Worm (Caenorhabditis elegans) whole organism, young adult: ENCODE measurements around the gene T13H5.1.

ENCODE experiments used
- B0035.1 ChIP-seq: sonication (generic microtip); optimal IDR thresholded peaks from 2 replicates; lab custom pipeline; 2016; ENCODE audit warnings: missing genetic modification characterization, mild to moderate bottlenecking, missing compliant biosample characterization, missing genotype, missing genetic modification reagents
- D2030.7 ChIP-seq: fragments of 200-800 bp; sonication (Bioruptor generic); IDR thresholded peaks from 2 replicates; pipeline ENCODE4 v1.3.6; 2022; ENCODE audit warnings: missing genetic modification reagents, missing genetic modification characterization, missing compliant biosample characterization
- F23B12.7 ChIP-seq: sonication (generic microtip); optimal IDR thresholded peaks from 2 replicates; lab custom pipeline; 2017; ENCODE audit warnings: missing genetic modification characterization, mild to moderate bottlenecking, missing compliant biosample characterization, antibody characterized with exemption, moderate library complexity; ENCODE audit not compliant: insufficient read depth
- F33H1.4 ChIP-seq: fragments of 200-800 bp; sonication (Bioruptor generic); IDR thresholded peaks from 2 replicates; pipeline ENCODE4 v1.3.6; 2022; ENCODE audit warnings: missing genetic modification reagents, missing genetic modification characterization, missing compliant biosample characterization
- F57C9.4 ChIP-seq: sonication (generic microtip); optimal IDR thresholded peaks from 2 replicates; lab custom pipeline; 2017; ENCODE audit warnings: mild to moderate bottlenecking, missing genetic modification characterization, missing compliant biosample characterization
- K12H6.12 ChIP-seq: fragments of 200-800 bp; sonication (Bioruptor generic); optimal IDR thresholded peaks from 2 replicates; lab custom pipeline; 2018; ENCODE audit warnings: mild to moderate bottlenecking, missing genetic modification characterization, missing compliant biosample characterization
- ama-1 ChIP-seq, 3 experiments: fragments of 150-350 bp in 1 of 3; sonication (generic microtip) in 2 of 3; optimal IDR thresholded peaks; 2 replicates each; lab custom pipeline; 2014 to 2018; ENCODE audit warnings: missing biosample characterization in 2 of 3, missing genetic modification characterization in 2 of 3, missing genetic modification reagents in 2 of 3
- attf-3 ChIP-seq: fragments of 200-800 bp; sonication (Bioruptor generic); conservative IDR thresholded peaks from 2 replicates; pipeline ENCODE4 v1.3.6; 2022; ENCODE audit warnings: missing genetic modification reagents, missing genetic modification characterization, missing compliant biosample characterization
- bed-1 ChIP-seq: fragments of 200-800 bp; sonication (Bioruptor generic); IDR thresholded peaks from 2 replicates; pipeline ENCODE4 v1.3.6; 2022; ENCODE audit warnings: missing genetic modification reagents, missing genetic modification characterization, missing compliant biosample characterization
- bed-2 ChIP-seq: fragments of 200-800 bp; sonication (Bioruptor generic); IDR thresholded peaks from 2 replicates; pipeline ENCODE4 v1.3.6; 2022; ENCODE audit warnings: missing genetic modification reagents, missing genetic modification characterization, missing compliant biosample characterization
- ccch-3 ChIP-seq: fragments of 200-800 bp; sonication (Bioruptor generic); optimal IDR thresholded peaks from 2 replicates; lab custom pipeline; 2018; ENCODE audit warnings: mild to moderate bottlenecking, missing genetic modification characterization, missing compliant biosample characterization
- cebp-1 ChIP-seq, 2 experiments: fragments of 200-800 bp in 1 of 2; sonication (Bioruptor generic) in 1 of 2; sonication (generic microtip) in 1 of 2; IDR thresholded peaks in 1 of 2; optimal IDR thresholded peaks in 1 of 2; 2 replicates each; pipeline versions ENCODE4 v1.3.6 to Lab custom; 2017 to 2022; ENCODE audit warnings: missing compliant biosample characterization in 2 of 2, missing genetic modification characterization in 2 of 2, mild to moderate bottlenecking in 1 of 2, missing genetic modification reagents in 1 of 2, moderate library complexity in 1 of 2
- ceh-58 ChIP-seq: fragments of 200-800 bp; sonication (Bioruptor generic); IDR thresholded peaks from 2 replicates; pipeline ENCODE4 v1.3.6; 2022; ENCODE audit warnings: missing genetic modification characterization, missing compliant biosample characterization
- ceh-91 ChIP-seq: fragments of 200-800 bp; sonication (Bioruptor generic); IDR thresholded peaks from 2 replicates; pipeline ENCODE4 v1.3.6; 2022; ENCODE audit warnings: missing genetic modification reagents, missing genetic modification characterization, missing compliant biosample characterization
- dox-1 ChIP-seq: fragments of 200-800 bp; sonication (Bioruptor generic); IDR thresholded peaks from 2 replicates; pipeline ENCODE4 v1.3.6; 2022; ENCODE audit warnings: missing genetic modification reagents, missing genetic modification characterization, missing compliant biosample characterization
- dpff-1 ChIP-seq: sonication (generic microtip); optimal IDR thresholded peaks from 2 replicates; lab custom pipeline; 2017; ENCODE audit warnings: mild to moderate bottlenecking, missing genetic modification characterization, missing compliant biosample characterization
- egl-18 ChIP-seq: fragments of 200-800 bp; sonication (Bioruptor generic); IDR thresholded peaks from 2 replicates; pipeline ENCODE4 v1.3.6; 2022; ENCODE audit warnings: missing genetic modification reagents, missing genetic modification characterization, missing compliant biosample characterization
- fkh-3 ChIP-seq: sonication (generic microtip); optimal IDR thresholded peaks from 2 replicates; lab custom pipeline; 2016; ENCODE audit warnings: mild to moderate bottlenecking, missing genetic modification characterization, missing compliant biosample characterization
- hmg-20 ChIP-seq: fragments of 200-800 bp; sonication (Bioruptor generic); IDR thresholded peaks from 2 replicates; pipeline ENCODE4 v1.3.6; 2022; ENCODE audit warnings: missing genetic modification reagents, missing genetic modification characterization, missing compliant biosample characterization
- hsf-1 ChIP-seq: fragments of 200-800 bp; sonication (Bioruptor generic); IDR thresholded peaks from 2 replicates; pipeline ENCODE4 v1.3.6; 2022; ENCODE audit warnings: missing genetic modification reagents, missing genetic modification characterization, missing compliant biosample characterization
- lag-1 ChIP-seq: fragments of 200-800 bp; sonication (Bioruptor generic); IDR thresholded peaks from 2 replicates; pipeline ENCODE4 v1.3.6; 2022; ENCODE audit warnings: missing genetic modification reagents, missing genetic modification characterization, missing compliant biosample characterization
- lin-26 ChIP-seq: fragments of 200-800 bp; sonication (Bioruptor generic); IDR thresholded peaks from 2 replicates; pipeline ENCODE4 v1.3.6; 2022; ENCODE audit warnings: missing genetic modification reagents, missing genetic modification characterization, missing compliant biosample characterization
- lir-1 ChIP-seq: fragments of 200-800 bp; sonication (Bioruptor generic); conservative IDR thresholded peaks from 2 replicates; pipeline ENCODE4 v1.3.6; 2022; ENCODE audit warnings: missing genetic modification reagents, missing genetic modification characterization, missing compliant biosample characterization
- lsl-1 ChIP-seq: fragments of 200-800 bp; sonication (Bioruptor generic); optimal IDR thresholded peaks from 2 replicates; lab custom pipeline; 2018; ENCODE audit warnings: mild to moderate bottlenecking, missing genetic modification characterization, moderate library complexity, missing compliant biosample characterization
- madf-10 ChIP-seq: sonication (generic microtip); optimal IDR thresholded peaks from 2 replicates; lab custom pipeline; 2016; ENCODE audit warnings: mild to moderate bottlenecking, missing genetic modification characterization, missing compliant biosample characterization
- madf-3 ChIP-seq: fragments of 200-800 bp; sonication (Bioruptor generic); IDR thresholded peaks from 2 replicates; pipeline ENCODE4 v1.3.6; 2022; ENCODE audit warnings: missing genetic modification reagents, missing genetic modification characterization, missing compliant biosample characterization
- madf-8 ChIP-seq: fragments of 200-800 bp; sonication (Bioruptor generic); conservative IDR thresholded peaks from 2 replicates; pipeline ENCODE4 v1.3.6; 2022; ENCODE audit warnings: missing genetic modification reagents, missing genetic modification characterization, missing compliant biosample characterization
- mel-28 ChIP-seq: sonication (generic microtip); optimal IDR thresholded peaks from 2 replicates; lab custom pipeline; 2016; ENCODE audit warnings: borderline replicate concordance, mild to moderate bottlenecking, missing genetic modification characterization, missing compliant biosample characterization
- nfya-1 ChIP-seq: sonication (generic microtip); optimal IDR thresholded peaks from 2 replicates; lab custom pipeline; 2017; ENCODE audit warnings: antibody characterized with exemption, missing compliant biosample characterization, missing genetic modification characterization, borderline replicate concordance; ENCODE audit not compliant: insufficient read depth
- nfya-2 ChIP-seq: fragments of 200-800 bp; sonication (Bioruptor generic); IDR thresholded peaks from 2 replicates; pipeline ENCODE4 v1.3.6; 2022; ENCODE audit warnings: missing genetic modification reagents, missing genetic modification characterization, missing compliant biosample characterization
- nfyb-1 ChIP-seq: fragments of 200-800 bp; sonication (Bioruptor generic); IDR thresholded peaks from 2 replicates; pipeline ENCODE4 v1.3.6; 2022; ENCODE audit warnings: missing genetic modification reagents, missing genetic modification characterization, missing compliant biosample characterization
- nhr-120 ChIP-seq: fragments of 200-800 bp; sonication (Bioruptor generic); IDR thresholded peaks from 2 replicates; pipeline ENCODE4 v1.3.6; 2022; ENCODE audit warnings: missing genetic modification characterization, missing compliant biosample characterization
- nhr-27 ChIP-seq: fragments of 200-800 bp; sonication (Bioruptor generic); optimal IDR thresholded peaks from 2 replicates; lab custom pipeline; 2018; ENCODE audit warnings: mild to moderate bottlenecking, missing genetic modification characterization, moderate library complexity, missing compliant biosample characterization
- nhr-80 ChIP-seq: sonication (generic microtip); optimal IDR thresholded peaks from 2 replicates; lab custom pipeline; 2016; ENCODE audit warnings: missing genetic modification characterization, missing compliant biosample characterization
- pha-4 ChIP-seq: fragments of 150-350 bp; sonication (generic microtip); optimal IDR thresholded peaks from 2 replicates; lab custom pipeline; 2014; ENCODE audit warnings: missing biosample characterization, missing genetic modification reagents, missing genetic modification characterization
- sea-2 ChIP-seq: fragments of 200-800 bp; sonication (Bioruptor generic); IDR thresholded peaks from 2 replicates; pipeline ENCODE4 v1.3.6; 2022; ENCODE audit warnings: missing genetic modification characterization, missing compliant biosample characterization
- snpc-1.3 ChIP-seq: sonication (generic microtip); optimal IDR thresholded peaks from 2 replicates; lab custom pipeline; 2017; ENCODE audit warnings: missing genetic modification characterization, mild to moderate bottlenecking, missing compliant biosample characterization, antibody characterized with exemption, moderate library complexity, missing genotype, missing genetic modification reagents; ENCODE audit not compliant: insufficient read depth
- snpc-4 ChIP-seq, 5 experiments: fragments of 150-350 bp in 1 of 5; sonication (generic microtip) in 4 of 5; optimal IDR thresholded peaks; 2 replicates each; lab custom pipeline; 2014 to 2018; ENCODE audit warnings: missing genetic modification characterization in 5 of 5, missing biosample characterization in 3 of 5, antibody characterized with exemption in 2 of 5, mild to moderate bottlenecking in 2 of 5, missing compliant biosample characterization in 2 of 5, missing genotype in 2 of 5, moderate library complexity in 2 of 5, missing genetic modification reagents in 1 of 5
- somi-1 ChIP-seq: fragments of 200-800 bp; sonication (Bioruptor generic); optimal IDR thresholded peaks from 2 replicates; lab custom pipeline; 2018; ENCODE audit warnings: mild to moderate bottlenecking, missing genetic modification characterization, missing compliant biosample characterization
- sptf-2 ChIP-seq: fragments of 200-800 bp; sonication (Bioruptor generic); optimal IDR thresholded peaks from 2 replicates; lab custom pipeline; 2018; ENCODE audit warnings: mild to moderate bottlenecking, missing genetic modification characterization, missing compliant biosample characterization
- tbx-9 ChIP-seq: sonication (generic microtip); optimal IDR thresholded peaks from 2 replicates; lab custom pipeline; 2016; ENCODE audit warnings: borderline replicate concordance, missing genetic modification characterization, inconsistent platforms, missing compliant biosample characterization
- unc-62 ChIP-seq: fragments of 150-350 bp; optimal IDR thresholded peaks from 2 replicates; lab custom pipeline; 2014; ENCODE audit warnings: missing biosample characterization, missing genetic modification reagents, missing genetic modification characterization
- ztf-22 ChIP-seq: fragments of 200-800 bp; sonication (Bioruptor generic); optimal IDR thresholded peaks from 2 replicates; lab custom pipeline; 2018; ENCODE audit warnings: mild to moderate bottlenecking, missing genetic modification characterization, moderate library complexity, missing compliant biosample characterization
- ztf-28 ChIP-seq: fragments of 200-800 bp; sonication (Bioruptor generic); IDR thresholded peaks from 2 replicates; pipeline ENCODE4 v1.3.6; 2022; ENCODE audit warnings: missing genetic modification reagents, missing genetic modification characterization, missing compliant biosample characterization
- ztf-3 ChIP-seq: fragments of 200-800 bp; sonication (Bioruptor generic); optimal IDR thresholded peaks from 2 replicates; lab custom pipeline; 2018; ENCODE audit warnings: mild to moderate bottlenecking, missing genetic modification characterization, missing compliant biosample characterization
- ztf-6 ChIP-seq: fragments of 200-800 bp; sonication (Bioruptor generic); IDR thresholded peaks from 2 replicates; pipeline ENCODE4 v1.3.6; 2022; ENCODE audit warnings: missing genetic modification reagents, missing genetic modification characterization, missing compliant biosample characterization

Gene T13H5.1

DNA sequence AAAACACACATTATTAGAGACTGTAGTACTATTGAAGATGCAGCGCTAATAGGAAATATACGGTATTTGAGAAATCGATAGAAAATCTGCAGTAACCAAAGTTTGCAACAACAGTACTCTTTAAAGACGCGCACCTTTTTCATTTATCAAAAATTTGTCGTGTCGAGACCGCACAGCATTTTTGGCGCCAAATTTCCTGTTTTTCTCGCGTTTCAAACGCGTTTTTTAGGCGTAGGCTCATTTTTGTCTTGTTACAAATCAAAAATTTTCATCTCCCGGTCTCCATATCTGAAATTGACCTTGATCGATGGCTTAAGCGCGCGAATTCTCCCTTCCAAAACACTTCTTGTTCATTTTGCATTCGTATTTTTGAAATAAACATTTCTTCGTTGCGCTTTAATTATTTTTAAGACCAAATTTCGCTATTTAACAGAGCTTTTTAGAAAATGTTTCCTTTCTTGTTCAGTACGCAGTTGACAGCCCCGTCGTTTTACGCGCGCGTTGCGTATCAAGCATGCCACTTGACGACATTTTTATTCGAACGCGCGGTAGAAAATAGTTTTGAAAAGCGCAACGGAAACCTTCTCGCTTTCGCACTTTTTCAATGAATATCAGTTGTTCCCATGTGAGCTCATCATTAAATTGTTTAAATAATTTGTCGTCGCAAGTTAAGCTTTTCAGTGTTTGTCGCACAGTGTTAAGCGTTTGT, 52.0 kb downstream of the T13H5.1 start:
- no peak for TF ChIP-seq cebp-1 (GFP tag; IDR thresholded peaks at IDR 0.05; lab: Robert Waterston, UW)
- TF ChIP-seq cebp-1 (tag; optimal IDR thresholded peaks at IDR 0.05; lab: Kevin White, UChicago) = no peak
- TF ChIP-seq nfya-1 (tag; lab: Kevin White, UChicago) = no peak
- no peak for TF ChIP-seq lir-1 (GFP tag; lab: Robert Waterston, UW)
- TF ChIP-seq nhr-120 (GFP tag; lab: Robert Waterston, UW) = no peak
- TF ChIP-seq snpc-1.3 (tag; lab: Kevin White, UChicago) = no peak
- peak; percentile 85 for TF ChIP-seq madf-8 (GFP tag; lab: Robert Waterston, UW)
- TF ChIP-seq sptf-2 = no peak
- no peak for TF ChIP-seq fkh-3
- no peak for TF ChIP-seq somi-1 (GFP tag; lab: Kevin White, UChicago)
- TF ChIP-seq lag-1 (GFP tag; lab: Robert Waterston, UW) = no peak
- no peak for TF ChIP-seq egl-18
- no peak for TF ChIP-seq ztf-3 (GFP tag; lab: Kevin White, UChicago)
- no peak for TF ChIP-seq sea-2
- no peak for TF ChIP-seq bed-1 (GFP tag; lab: Robert Waterston, UW)
- no peak for TF ChIP-seq unc-62 (GFP tag; lab: Kevin White, UChicago)
- no peak for TF ChIP-seq nhr-80 (tag; lab: Kevin White, UChicago)
- TF ChIP-seq lsl-1 (GFP tag; lab: Kevin White, UChicago) = peak; percentile 81
- TF ChIP-seq lin-26 (GFP tag; lab: Robert Waterston, UW) = no peak
- TF ChIP-seq F33H1.4 = peak; percentile 84
- TF ChIP-seq ztf-28 = no peak
- TF ChIP-seq D2030.7 (GFP tag; lab: Robert Waterston, UW) = peak; percentile 24; the same call in 1 of the 2 replicates
- no peak for TF ChIP-seq nfya-2 (GFP tag; lab: Robert Waterston, UW)
- no peak for TF ChIP-seq ztf-22
- TF ChIP-seq dpff-1 = no peak
- no peak for TF ChIP-seq K12H6.12 (tag; lab: Kevin White, UChicago)
- no peak for TF ChIP-seq bed-2
- TF ChIP-seq ceh-58 (GFP tag; lab: Robert Waterston, UW) = no peak
- peak; percentile 74 for TF ChIP-seq hsf-1
- TF ChIP-seq snpc-4 (GFP tag; optimal IDR thresholded peaks at IDR 0.05; lab: Kevin White, UChicago) = no peak
- no peak for TF ChIP-seq snpc-4 (tag; optimal IDR thresholded peaks at IDR 0.05; lab: Kevin White, UChicago)
- no peak for TF ChIP-seq madf-10 (tag; lab: Kevin White, UChicago)
- no peak for TF ChIP-seq F23B12.7
- 0 out of 2 replicates have a peak, but pooled peaks have one; percentile 18 for TF ChIP-seq dox-1 (GFP tag; lab: Robert Waterston, UW)
- TF ChIP-seq ama-1 (optimal IDR thresholded peaks at IDR 0.05; lab: Kevin White, UChicago) = no peak
- no peak for TF ChIP-seq ama-1 (GFP tag; optimal IDR thresholded peaks at IDR 0.05; lab: Kevin White, UChicago)
- TF ChIP-seq pha-4 (tag; lab: Kevin White, UChicago) = no peak
- no peak for TF ChIP-seq ccch-3 (GFP tag; lab: Kevin White, UChicago)
- no peak for TF ChIP-seq hmg-20 (GFP tag; lab: Robert Waterston, UW)
- no peak for TF ChIP-seq nfyb-1
- TF ChIP-seq nhr-27 = no peak
- no peak for TF ChIP-seq ztf-6
- TF ChIP-seq ceh-91 (GFP tag; lab: Robert Waterston, UW) = peak; percentile 81
- TF ChIP-seq B0035.1 (tag; lab: Kevin White, UChicago) = no peak
- no peak for TF ChIP-seq F57C9.4
- TF ChIP-seq mel-28 (tag; lab: Kevin White, UChicago) = no peak
- TF ChIP-seq tbx-9 = no peak
- TF ChIP-seq madf-3 (GFP tag; lab: Robert Waterston, UW) = no peak
- TF ChIP-seq attf-3 = no peak
